Fruit fly (Drosophila melanogaster) whole organism, embryonic: ENCODE data around the gene CG16717.

Experiments used
- Antp ChIP-seq: fragments of 200-800 bp; sonication (Bioruptor generic); optimal IDR thresholded peaks from 3 replicates; lab custom pipeline; 2016; ENCODE audit warnings: missing biosample characterization, missing genetic modification characterization
- Atf3 ChIP-seq: fragments of 200-800 bp; sonication (Bioruptor generic); optimal IDR thresholded peaks from 3 replicates; lab custom pipeline; 2016; ENCODE audit warnings: missing biosample characterization, missing genetic modification characterization
- B-H2 ChIP-seq: fragments of 200-800 bp; sonication (Bioruptor generic); optimal IDR thresholded peaks from 2 replicates; lab custom pipeline; 2018; ENCODE audit warnings: missing biosample characterization, mild to moderate bottlenecking, missing genetic modification characterization
- CG10979 ChIP-seq: fragments of 200-800 bp; sonication (Bioruptor generic); optimal IDR thresholded peaks from 2 replicates; lab custom pipeline; 2018; ENCODE audit warnings: missing biosample characterization, mild to moderate bottlenecking, missing genetic modification characterization, moderate library complexity
- CG11093 ChIP-seq: fragments of 200-800 bp; sonication (Bioruptor generic); IDR thresholded peaks from 3 replicates; pipeline ENCODE4 v1.3.6; 2022; ENCODE audit warnings: missing biosample characterization, missing genetic modification characterization
- CG1233 ChIP-seq: fragments of 200-800 bp; sonication (Bioruptor generic); optimal IDR thresholded peaks from 4 replicates; lab custom pipeline; 2018; ENCODE audit warnings: missing biosample characterization, mild to moderate bottlenecking, missing genetic modification characterization
- CG14014 ChIP-seq: fragments of 200-800 bp; sonication (Bioruptor generic); IDR thresholded peaks from 2 replicates; pipeline ENCODE4 v1.3.6; 2022; ENCODE audit warnings: missing biosample characterization, missing genetic modification characterization
- CG14441 ChIP-seq: fragments of 200-800 bp; sonication (Bioruptor generic); IDR thresholded peaks from 2 replicates; pipeline ENCODE4 v1.3.6; 2022; ENCODE audit warnings: missing biosample characterization, missing genetic modification characterization
- CG1529 ChIP-seq: fragments of 200-800 bp; sonication (Bioruptor generic); optimal IDR thresholded peaks from 3 replicates; lab custom pipeline; 2018; ENCODE audit warnings: missing biosample characterization, missing genetic modification characterization
- CG15479 ChIP-seq: fragments of 200-800 bp; sonication (Bioruptor generic); optimal IDR thresholded peaks from 3 replicates; lab custom pipeline; 2019; ENCODE audit warnings: missing biosample characterization, mild to moderate bottlenecking, missing genetic modification characterization, moderate library complexity
- CG16813 ChIP-seq: fragments of 200-800 bp; sonication (Bioruptor generic); IDR thresholded peaks from 3 replicates; pipeline ENCODE4 v1.3.6; 2022; ENCODE audit warnings: missing biosample characterization, missing genetic modification characterization; ENCODE audit not compliant: partially characterized antibody
- CG17568 ChIP-seq: fragments of 200-800 bp; sonication (Bioruptor generic); optimal IDR thresholded peaks from 2 replicates; lab custom pipeline; 2018; ENCODE audit warnings: missing biosample characterization, mild to moderate bottlenecking, missing genetic modification characterization, moderate library complexity
- CG2202 ChIP-seq: fragments of 200-800 bp; sonication (Bioruptor generic); optimal IDR thresholded peaks from 2 replicates; lab custom pipeline; 2018; ENCODE audit warnings: missing biosample characterization, mild to moderate bottlenecking, missing genetic modification characterization
- CG2889 ChIP-seq: fragments of 200-800 bp; sonication (Bioruptor generic); IDR thresholded peaks from 3 replicates; pipeline ENCODE4 v1.3.6; 2022; ENCODE audit warnings: missing biosample characterization, missing genetic modification characterization
- CG3407 ChIP-seq: fragments of 200-800 bp; sonication (Bioruptor generic); optimal IDR thresholded peaks from 2 replicates; lab custom pipeline; 2018; ENCODE audit warnings: missing biosample characterization, mild to moderate bottlenecking, missing genetic modification characterization
- CG6683 ChIP-seq: fragments of 200-800 bp; sonication (Bioruptor generic); optimal IDR thresholded peaks from 2 replicates; lab custom pipeline; 2017; ENCODE audit warnings: missing biosample characterization, mild to moderate bottlenecking, missing genetic modification characterization, missing genetic modification reagents
- CG7372 ChIP-seq: fragments of 200-800 bp; sonication (Bioruptor generic); IDR thresholded peaks from 2 replicates; pipeline ENCODE4 v1.3.6; 2022; ENCODE audit warnings: missing biosample characterization, missing genetic modification characterization
- CG7556 ChIP-seq: fragments of 200-800 bp; sonication (Bioruptor generic); optimal IDR thresholded peaks from 2 replicates; lab custom pipeline; 2017; ENCODE audit warnings: missing biosample characterization, mild to moderate bottlenecking, missing genetic modification characterization
- CG8089 ChIP-seq: fragments of 200-800 bp; sonication (Bioruptor generic); optimal IDR thresholded peaks from 3 replicates; lab custom pipeline; 2016; ENCODE audit warnings: missing biosample characterization, missing genetic modification characterization
- CG8388 ChIP-seq: fragments of 200-800 bp; sonication (Bioruptor generic); optimal IDR thresholded peaks from 2 replicates; lab custom pipeline; 2019; ENCODE audit warnings: missing biosample characterization, mild to moderate bottlenecking, missing genetic modification characterization, moderate library complexity
- Dbx ChIP-seq: fragments of 200-800 bp; sonication (Bioruptor generic); IDR thresholded peaks from 3 replicates; pipeline ENCODE4 v1.3.6; 2022; ENCODE audit warnings: missing biosample characterization, missing genetic modification characterization
- E2f1 ChIP-seq: fragments of 200-800 bp; sonication (Bioruptor generic); IDR thresholded peaks from 2 replicates; pipeline ENCODE4 v1.3.6; 2022; ENCODE audit warnings: missing biosample characterization, missing genetic modification characterization
- E2f2 ChIP-seq: fragments of 200-800 bp; sonication (Bioruptor generic); IDR thresholded peaks from 2 replicates; pipeline ENCODE4 v1.3.6; 2022; ENCODE audit warnings: missing biosample characterization, missing genetic modification characterization
- Hr3 ChIP-seq: fragments of 200-800 bp; sonication (Bioruptor generic); optimal IDR thresholded peaks from 3 replicates; lab custom pipeline; 2016; ENCODE audit warnings: missing biosample characterization, missing genetic modification characterization
- MESR4 ChIP-seq: fragments of 200-800 bp; sonication (Bioruptor generic); optimal IDR thresholded peaks from 2 replicates; lab custom pipeline; 2018; ENCODE audit warnings: missing biosample characterization, mild to moderate bottlenecking, missing genetic modification characterization, moderate library complexity
- Pdp1 ChIP-seq, 2 experiments: fragments of 200-800 bp; sonication (Bioruptor generic); optimal IDR thresholded peaks; 3 replicates each; lab custom pipeline; 2016; ENCODE audit warnings: missing biosample characterization in 2 of 2, missing genetic modification characterization in 2 of 2, mild to moderate bottlenecking in 1 of 2, moderate library complexity in 1 of 2
- Sin3A ChIP-seq: fragments of >200 bp; optimal IDR thresholded peaks from 2 replicates; lab custom pipeline; 2018
- Trl ChIP-seq, 3 experiments: fragments of >200 bp in 2 of 3; fragments of 200-800 bp in 1 of 3; sonication (Bioruptor generic) in 1 of 3; optimal IDR thresholded peaks; 2 replicates in 1 of 3; 3 replicates in 2 of 3; lab custom pipeline; 2016 to 2017; ENCODE audit warnings: missing biosample characterization in 1 of 3, missing genetic modification characterization in 1 of 3
- corto ChIP-seq: fragments of 200-800 bp; sonication (Bioruptor generic); optimal IDR thresholded peaks from 2 replicates; lab custom pipeline; 2016; ENCODE audit warnings: missing biosample characterization, mild to moderate bottlenecking, missing genetic modification characterization, moderate library complexity
- crol ChIP-seq: fragments of 200-800 bp; sonication (Bioruptor generic); IDR thresholded peaks from 2 replicates; pipeline ENCODE4 v1.3.6; 2022; ENCODE audit warnings: missing biosample characterization, missing genetic modification characterization
- cwo ChIP-seq: fragments of 200-800 bp; sonication (Bioruptor generic); optimal IDR thresholded peaks from 3 replicates; lab custom pipeline; 2017; ENCODE audit warnings: missing biosample characterization, missing genetic modification characterization, mild to moderate bottlenecking, moderate library complexity, missing genetic modification reagents
- dpn ChIP-seq, 2 experiments: fragments of 200-800 bp; sonication (Bioruptor generic); optimal IDR thresholded peaks; 3 replicates each; lab custom pipeline; 2016; ENCODE audit warnings: missing biosample characterization in 2 of 2, missing genetic modification characterization in 2 of 2
- fd3F ChIP-seq: fragments of 200-800 bp; sonication (Bioruptor generic); optimal IDR thresholded peaks from 2 replicates; lab custom pipeline; 2018; ENCODE audit warnings: missing biosample characterization, mild to moderate bottlenecking, missing genetic modification characterization, moderate library complexity
- fd64A ChIP-seq: fragments of 200-800 bp; sonication (Bioruptor generic); optimal IDR thresholded peaks from 3 replicates; lab custom pipeline; 2018; ENCODE audit warnings: missing biosample characterization, mild to moderate bottlenecking, missing genetic modification characterization
- fru ChIP-seq: fragments of >200 bp; optimal IDR thresholded peaks from 2 replicates; lab custom pipeline; 2017
- gt ChIP-seq: fragments of 200-800 bp; sonication (Bioruptor generic); IDR thresholded peaks from 2 replicates; pipeline ENCODE4 v1.3.6; 2022; ENCODE audit warnings: missing biosample characterization, missing genetic modification characterization
- ind ChIP-seq: fragments of 200-800 bp; sonication (Bioruptor generic); optimal IDR thresholded peaks from 3 replicates; lab custom pipeline; 2016; ENCODE audit warnings: missing biosample characterization, missing genetic modification characterization
- insv ChIP-seq, 2 experiments: fragments of 200-800 bp; sonication (Bioruptor generic); optimal IDR thresholded peaks; 3 replicates each; lab custom pipeline; 2016 to 2018; ENCODE audit warnings: missing biosample characterization in 2 of 2, missing genetic modification characterization in 2 of 2
- kay ChIP-seq: fragments of 200-800 bp; sonication (Bioruptor generic); optimal IDR thresholded peaks from 2 replicates; lab custom pipeline; 2016; ENCODE audit warnings: missing biosample characterization, missing genetic modification characterization
- kni ChIP-seq: fragments of 200-800 bp; sonication (Bioruptor generic); optimal IDR thresholded peaks from 3 replicates; lab custom pipeline; 2017; ENCODE audit warnings: mild to moderate bottlenecking, missing biosample characterization, missing genetic modification reagents, missing genetic modification characterization
- luna ChIP-seq: fragments of 200-800 bp; sonication (Bioruptor generic); optimal IDR thresholded peaks from 2 replicates; lab custom pipeline; 2016; ENCODE audit warnings: missing biosample characterization, missing genetic modification characterization
- mirr ChIP-seq: fragments of 200-800 bp; sonication (Bioruptor generic); optimal IDR thresholded peaks from 3 replicates; lab custom pipeline; 2018; ENCODE audit warnings: missing biosample characterization, mild to moderate bottlenecking, missing genetic modification characterization
- oc ChIP-seq: fragments of 200-800 bp; sonication (Bioruptor generic); optimal IDR thresholded peaks from 2 replicates; lab custom pipeline; 2018; ENCODE audit warnings: missing biosample characterization, mild to moderate bottlenecking, missing genetic modification characterization, moderate library complexity
- pan ChIP-seq, 4 experiments: fragments of >200 bp in 3 of 4; fragments of 200-800 bp in 1 of 4; sonication (Bioruptor generic) in 1 of 4; optimal IDR thresholded peaks in 3 of 4; IDR thresholded peaks in 1 of 4; 2 replicates each; pipeline versions ENCODE4 v1.3.6 to Lab custom; 2017 to 2022; ENCODE audit warnings: missing biosample characterization in 2 of 4, missing genetic modification characterization in 2 of 4, mixed read lengths in 1 of 4
- repo ChIP-seq: fragments of 200-800 bp; sonication (Bioruptor generic); optimal IDR thresholded peaks from 2 replicates; lab custom pipeline; 2016; ENCODE audit warnings: missing biosample characterization, missing genetic modification characterization
- sens-2 ChIP-seq: fragments of 200-800 bp; sonication (Bioruptor generic); IDR thresholded peaks from 2 replicates; pipeline ENCODE4 v1.3.6; 2022; ENCODE audit warnings: missing biosample characterization, missing genetic modification characterization
- tgo ChIP-seq: fragments of 200-800 bp; sonication (Bioruptor generic); IDR thresholded peaks from 3 replicates; pipeline ENCODE4 v1.3.6; 2022; ENCODE audit warnings: missing biosample characterization, missing genetic modification characterization
- ttk ChIP-seq: fragments of 200-800 bp; sonication (Bioruptor generic); IDR thresholded peaks from 2 replicates; pipeline ENCODE4 v2.1.2; 2022; ENCODE audit warnings: missing biosample characterization, missing genetic modification characterization
- twi ChIP-seq: fragments of 200-800 bp; optimal IDR thresholded peaks from 2 replicates; lab custom pipeline; 2019; ENCODE audit warnings: missing biosample characterization, mild to moderate bottlenecking, missing genetic modification characterization, moderate library complexity

CG16717 gene

dm6 chr3L:9713828-9714536, 35.0 kb downstream of the CG16717 start, which contains the start of gene vsg (continued):
- TF ChIP-seq CG16813 (peak; percentile 86), crol (GFP tag; lab: Robert Waterston, UW) (no peak), B-H2 (peak; percentile 73), twi (tag; lab: Kevin White, UChicago) (peak; percentile 78), Dbx (GFP tag; lab: Robert Waterston, UW) (peak; percentile 71; the same call in 2 of the 3 replicates), Hr3 (GFP tag; lab: Kevin White, UChicago) (peak; percentile 90), CG7556 (GFP tag; lab: Kevin White, UChicago) (peak; percentile 79), E2f2 (GFP tag; lab: Robert Waterston, UW) (0 out of 2 replicates have a peak, but pooled peaks have one; percentile 31), insv (GFP tag; optimal IDR thresholded peaks at IDR 0.05; lab: Kevin White, UChicago) (peak in 1 of 2 experiments; percentile 61), CG7372 (GFP tag; lab: Robert Waterston, UW) (peak; percentile 58), CG2202 (tag; lab: Kevin White, UChicago) (peak; percentile 36), CG10979 (peak; percentile 78), Atf3 (GFP tag; lab: Kevin White, UChicago) (peak; percentile 25), ind (GFP tag; lab: Kevin White, UChicago) (peak; percentile 72), dpn (GFP tag; optimal IDR thresholded peaks at IDR 0.05; lab: Kevin White, UChicago) (peak; percentile 55 to 75), CG6683 (GFP tag; lab: Kevin White, UChicago) (peak; percentile 35), tgo (GFP tag; lab: Robert Waterston, UW) (peak; percentile 81), CG3407 (peak; percentile 60), CG2889 (GFP tag; lab: Robert Waterston, UW) (no peak), MESR4 (peak; percentile 93), repo (GFP tag; lab: Kevin White, UChicago) (no peak), CG8089 (GFP tag; lab: Kevin White, UChicago) (no peak), ttk (peak; percentile 66), CG8388 (GFP tag; lab: Kevin White, UChicago) (peak; percentile 78), fru (lab: Kevin White, UChicago) (no peak), CG1529 (GFP tag; lab: Kevin White, UChicago) (peak; percentile 59), CG14441 (GFP tag; lab: Robert Waterston, UW) (peak; percentile 50), CG17568 (GFP tag; lab: Kevin White, UChicago) (no peak), kay (GFP tag; lab: Kevin White, UChicago) (peak; percentile 77), mirr (GFP tag; lab: Kevin White, UChicago) (no peak), kni (GFP tag; lab: Kevin White, UChicago) (no peak), fd3F (GFP tag; lab: Kevin White, UChicago) (peak; percentile 74), CG1233 (GFP tag; lab: Kevin White, UChicago) (peak; percentile 71), E2f1 (GFP tag; lab: Robert Waterston, UW) (peak; percentile 52; the same call in 1 of the 2 replicates), fd64A (no peak), sens-2 (no peak), oc (tag; lab: Kevin White, UChicago) (peak; percentile 46), CG11093 (GFP tag; lab: Robert Waterston, UW) (peak; percentile 61; the same call in 2 of the 3 replicates), corto (GFP tag; lab: Kevin White, UChicago) (no peak), CG14014 (GFP tag; lab: Robert Waterston, UW) (peak; percentile 66; the same call in 1 of the 2 replicates), Antp (GFP tag; lab: Kevin White, UChicago) (peak; percentile 35), gt (GFP tag; lab: Robert Waterston, UW) (no peak), luna (GFP tag; lab: Kevin White, UChicago) (no peak), pan (optimal IDR thresholded peaks at IDR 0.05; lab: Kevin White, UChicago) (no peak), pan (GFP tag; optimal IDR thresholded peaks at IDR 0.05 in 1 of 2, IDR thresholded peaks at IDR 0.05 in 1 of 2) (peak in 1 of 2 experiments; percentile 57), Pdp1 (GFP tag; optimal IDR thresholded peaks at IDR 0.05; lab: Kevin White, UChicago) (peak; percentile 57 to 74), cwo (peak; percentile 48), Sin3A (lab: Kevin White, UChicago) (peak; percentile 31), CG15479 (GFP tag; lab: Kevin White, UChicago) (no peak), Trl (optimal IDR thresholded peaks at IDR 0.05; lab: Kevin White, UChicago) (no peak), Trl (GFP tag; optimal IDR thresholded peaks at IDR 0.05; lab: Kevin White, UChicago) (peak; percentile 28)
